Worm (Caenorhabditis elegans) whole organism, early embryonic: Measurements from ENCODE around the gene gei-15.

Experiments
- B0310.2 ChIP-seq: sonication (generic microtip); optimal IDR thresholded peaks from 2 replicates; lab custom pipeline; 2016; ENCODE audit warnings: mild to moderate bottlenecking, missing genetic modification characterization, missing compliant biosample characterization
- F13C5.2 ChIP-seq: sonication (generic microtip); optimal IDR thresholded peaks from 2 replicates; lab custom pipeline; 2017; ENCODE audit warnings: mild to moderate bottlenecking, missing genetic modification characterization, inconsistent platforms, missing compliant biosample characterization
- aly-1 ChIP-seq: sonication (generic microtip); optimal IDR thresholded peaks from 2 replicates; lab custom pipeline; 2016; ENCODE audit warnings: missing genetic modification characterization, missing compliant biosample characterization
- ama-1 ChIP-seq: fragments of 150-350 bp; optimal IDR thresholded peaks from 2 replicates; lab custom pipeline; 2014
- ceh-13 ChIP-seq: fragments of 200-800 bp; sonication (Bioruptor generic); optimal IDR thresholded peaks from 2 replicates; lab custom pipeline; 2018; ENCODE audit warnings: mild to moderate bottlenecking, missing genetic modification characterization, missing compliant biosample characterization
- ceh-36 ChIP-seq: sonication (generic microtip); optimal IDR thresholded peaks from 2 replicates; lab custom pipeline; 2016; ENCODE audit warnings: missing genetic modification characterization, inconsistent platforms, missing compliant biosample characterization
- ets-7 ChIP-seq: sonication (generic microtip); optimal IDR thresholded peaks from 2 replicates; lab custom pipeline; 2016; ENCODE audit warnings: missing genotype, missing genetic modification characterization, missing compliant biosample characterization
- flt-1 ChIP-seq: fragments of 200-800 bp; sonication (Bioruptor generic); IDR thresholded peaks from 2 replicates; pipeline ENCODE4 v1.3.6; 2022; ENCODE audit warnings: missing genetic modification characterization, missing compliant biosample characterization
- hmbx-1 ChIP-seq: sonication (generic microtip); optimal IDR thresholded peaks from 2 replicates; lab custom pipeline; 2016; ENCODE audit warnings: mild to moderate bottlenecking, missing genetic modification characterization, missing compliant biosample characterization
- hmg-4 ChIP-seq: fragments of 200-800 bp; sonication (Bioruptor generic); optimal IDR thresholded peaks from 2 replicates; lab custom pipeline; 2018; ENCODE audit warnings: mild to moderate bottlenecking, missing genetic modification characterization, missing compliant biosample characterization
- hnd-1 ChIP-seq: sonication (generic microtip); optimal IDR thresholded peaks from 2 replicates; lab custom pipeline; 2016; ENCODE audit warnings: missing genetic modification characterization, missing compliant biosample characterization
- pes-1 ChIP-seq: fragments of 200-800 bp; sonication (Bioruptor generic); IDR thresholded peaks from 2 replicates; pipeline ENCODE4 v1.3.6; 2022; ENCODE audit warnings: missing genetic modification reagents, missing genetic modification characterization, missing compliant biosample characterization
- scrt-1 ChIP-seq: fragments of 200-800 bp; sonication (Bioruptor generic); IDR thresholded peaks from 2 replicates; pipeline ENCODE4 v1.3.6; 2022; ENCODE audit warnings: missing genetic modification characterization, missing compliant biosample characterization
- sea-1 ChIP-seq: fragments of 200-800 bp; sonication (Bioruptor generic); conservative IDR thresholded peaks from 2 replicates; pipeline ENCODE4 v1.3.6; 2022; ENCODE audit warnings: missing genetic modification characterization, missing compliant biosample characterization
- tbx-11 ChIP-seq: fragments of 200-800 bp; sonication (Bioruptor generic); IDR thresholded peaks from 2 replicates; pipeline ENCODE4 v1.3.6; 2022; ENCODE audit warnings: missing genetic modification characterization, missing compliant biosample characterization
- tbx-37 ChIP-seq: fragments of 200-800 bp; sonication (Bioruptor generic); conservative IDR thresholded peaks from 2 replicates; pipeline ENCODE4 v1.3.6; 2022; ENCODE audit warnings: missing genetic modification reagents, missing genetic modification characterization, missing compliant biosample characterization
- tra-4 ChIP-seq: sonication (generic microtip); optimal IDR thresholded peaks from 2 replicates; lab custom pipeline; 2017; ENCODE audit warnings: missing genetic modification characterization, missing compliant biosample characterization

The gei-15 gene

ce11 chrX:6808640-6809039, 14.4 kb downstream of the gei-15 start:
- TF ChIP-seq aly-1 (tag; lab: Kevin White, UChicago) (no peak), hmg-4 (GFP tag; lab: Kevin White, UChicago) (no peak), F13C5.2 (no peak), flt-1 (GFP tag; lab: Robert Waterston, UW) (no peak), ceh-36 (no peak), scrt-1 (GFP tag; lab: Robert Waterston, UW) (no peak), tbx-11 (no peak), tra-4 (tag; lab: Kevin White, UChicago) (no peak), ets-7 (tag; lab: Kevin White, UChicago) (no peak), B0310.2 (tag; lab: Kevin White, UChicago) (no peak), sea-1 (GFP tag; lab: Robert Waterston, UW) (no peak), hmbx-1 (tag; lab: Kevin White, UChicago) (no peak), hnd-1 (tag; lab: Kevin White, UChicago) (no peak)

DNA sequence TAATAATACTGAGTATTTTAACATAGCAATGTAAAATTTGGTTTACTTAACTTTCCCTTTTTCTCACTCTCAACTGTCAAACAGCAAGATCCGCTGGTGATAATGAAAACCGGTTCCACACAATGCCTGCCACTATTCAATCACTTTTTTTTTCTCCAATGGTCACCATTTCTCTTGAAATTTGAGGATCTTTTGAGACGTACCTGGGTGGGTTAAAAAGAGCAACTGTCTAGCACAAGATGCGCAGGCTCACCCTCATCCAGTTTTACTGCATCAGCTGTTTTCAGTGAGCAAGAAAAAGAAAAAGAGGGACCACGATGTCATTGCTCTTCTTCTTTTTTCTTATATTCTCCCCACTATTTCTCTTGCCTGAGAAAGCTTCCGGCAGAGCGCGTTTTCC, 14.8 kb downstream of the gei-15 start:
- TF ChIP-seq B0310.2 (tag; lab: Kevin White, UChicago): no peak
- TF ChIP-seq hmbx-1 (tag; lab: Kevin White, UChicago): no peak
- no peak for TF ChIP-seq sea-1 (GFP tag; lab: Robert Waterston, UW)
- TF ChIP-seq ets-7 (tag; lab: Kevin White, UChicago): no peak
- TF ChIP-seq scrt-1 (GFP tag; lab: Robert Waterston, UW): no peak
- TF ChIP-seq flt-1 (GFP tag; lab: Robert Waterston, UW): no peak
- no peak for TF ChIP-seq F13C5.2

DNA sequence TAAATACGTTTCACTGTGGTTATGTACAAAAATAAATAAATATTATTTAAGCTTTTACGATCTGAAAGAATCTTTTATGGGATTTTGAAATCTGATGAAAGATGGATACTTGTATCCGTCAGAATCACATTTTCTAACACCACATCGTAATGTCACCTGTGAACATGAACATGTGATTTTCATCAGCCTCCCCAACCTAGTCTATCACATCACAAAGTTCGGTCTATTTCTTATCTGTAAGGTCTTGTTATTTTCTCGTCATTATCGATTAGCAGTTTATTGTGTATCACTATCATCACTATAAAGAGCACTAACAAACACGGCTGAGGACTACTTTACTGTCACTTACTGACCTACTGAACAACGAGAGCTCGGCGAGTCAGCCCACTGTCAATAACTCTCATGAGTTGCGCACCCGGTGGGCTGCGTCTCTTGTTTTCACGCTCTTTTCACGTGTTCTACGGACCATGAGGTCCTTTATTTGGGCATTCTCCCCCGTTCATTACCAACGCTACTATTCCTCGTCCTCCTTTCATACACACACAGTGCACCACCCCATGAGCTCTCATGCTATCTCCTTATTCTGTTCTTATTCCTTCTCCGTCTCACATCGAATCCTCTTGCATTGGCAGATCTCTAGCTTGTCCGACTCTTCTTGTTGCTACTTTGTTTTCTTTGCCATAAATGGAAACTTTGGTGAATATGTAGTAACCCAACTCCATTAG, 15.8 kb downstream of the gei-15 start:
- TF ChIP-seq flt-1 (GFP tag; lab: Robert Waterston, UW) (no peak), hnd-1 (tag; lab: Kevin White, UChicago) (no peak), F13C5.2 (peak; percentile 25), pes-1 (GFP tag; lab: Robert Waterston, UW) (no peak), ama-1 (lab: Kevin White, UChicago) (no peak), hmg-4 (GFP tag; lab: Kevin White, UChicago) (peak; percentile 56), tra-4 (tag; lab: Kevin White, UChicago) (no peak)

- no peak for TF ChIP-seq hnd-1 (tag; lab: Kevin White, UChicago)
- TF ChIP-seq hmg-4 (GFP tag; lab: Kevin White, UChicago): peak; percentile 62
Observed at ce11 chrX:6806463-6806862, 16.6 kb downstream of the gei-15 start, which contains the start of gene atg-2. atg-2 (plus strand) TSS chrX:6806763.

DNA sequence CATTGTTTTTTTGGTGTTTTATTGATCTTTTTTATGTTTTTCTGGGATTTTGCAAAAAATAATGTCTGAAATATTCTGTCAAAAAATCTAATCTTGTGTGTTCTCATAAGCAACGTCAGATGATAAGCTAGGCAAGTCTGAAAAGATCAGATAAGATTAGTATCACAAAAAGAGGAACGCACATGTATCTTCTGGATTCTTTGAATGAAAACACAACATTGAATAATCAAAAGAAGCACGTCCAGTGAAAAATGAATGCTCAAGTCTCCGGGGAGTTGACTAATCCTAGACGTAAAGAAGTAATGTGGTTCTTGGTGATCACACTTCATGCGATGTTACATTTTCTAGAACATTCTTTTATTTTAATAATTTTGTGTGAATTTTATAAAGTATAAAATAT, 17.6 kb downstream of the gei-15 start:
- no peak for TF ChIP-seq flt-1 (GFP tag; lab: Robert Waterston, UW)
- no peak for TF ChIP-seq aly-1 (tag; lab: Kevin White, UChicago)
- no peak for TF ChIP-seq tbx-11
- TF ChIP-seq sea-1 (GFP tag; lab: Robert Waterston, UW): no peak
- TF ChIP-seq ets-7 (tag; lab: Kevin White, UChicago): no peak
- TF ChIP-seq F13C5.2: no peak
- no peak for TF ChIP-seq hmbx-1 (tag; lab: Kevin White, UChicago)
- no peak for TF ChIP-seq scrt-1 (GFP tag; lab: Robert Waterston, UW)
- no peak for TF ChIP-seq hnd-1 (tag; lab: Kevin White, UChicago)
- no peak for TF ChIP-seq ceh-13 (GFP tag; lab: Kevin White, UChicago)

ce11 chrX:6804857-6805256, 18.2 kb downstream of the gei-15 start:
- TF ChIP-seq hmbx-1 (tag; lab: Kevin White, UChicago): no peak
- no peak for TF ChIP-seq ama-1 (lab: Kevin White, UChicago)
- no peak for TF ChIP-seq scrt-1 (GFP tag; lab: Robert Waterston, UW)
- TF ChIP-seq F13C5.2: no peak
- no peak for TF ChIP-seq ets-7 (tag; lab: Kevin White, UChicago)
- TF ChIP-seq ceh-13 (GFP tag; lab: Kevin White, UChicago): no peak
- no peak for TF ChIP-seq aly-1 (tag; lab: Kevin White, UChicago)
- TF ChIP-seq flt-1 (GFP tag; lab: Robert Waterston, UW): no peak
- no peak for TF ChIP-seq B0310.2 (tag; lab: Kevin White, UChicago)
- no peak for TF ChIP-seq sea-1 (GFP tag; lab: Robert Waterston, UW)
- TF ChIP-seq hmg-4 (GFP tag; lab: Kevin White, UChicago): no peak
- no peak for TF ChIP-seq ceh-36
- no peak for TF ChIP-seq tra-4 (tag; lab: Kevin White, UChicago)
- no peak for TF ChIP-seq tbx-11
- no peak for TF ChIP-seq tbx-37 (GFP tag; lab: Robert Waterston, UW)

ce11 chrX:6804405-6804804, 18.7 kb downstream of the gei-15 start:
- TF ChIP-seq flt-1 (GFP tag; lab: Robert Waterston, UW) (no peak), hmg-4 (GFP tag; lab: Kevin White, UChicago) (no peak), hmbx-1 (tag; lab: Kevin White, UChicago) (no peak), aly-1 (tag; lab: Kevin White, UChicago) (no peak), pes-1 (GFP tag; lab: Robert Waterston, UW) (no peak), ama-1 (lab: Kevin White, UChicago) (no peak), tbx-11 (no peak), ceh-13 (GFP tag; lab: Kevin White, UChicago) (no peak), sea-1 (GFP tag; lab: Robert Waterston, UW) (no peak), F13C5.2 (no peak), scrt-1 (GFP tag; lab: Robert Waterston, UW) (no peak), hnd-1 (tag; lab: Kevin White, UChicago) (no peak), tra-4 (tag; lab: Kevin White, UChicago) (no peak), ceh-36 (no peak), B0310.2 (tag; lab: Kevin White, UChicago) (no peak)
